Fruit fly (Drosophila melanogaster): ENCODE data around the gene D19A.
A peak's percentile ranks its signal among the peaks of the same experiment; 100 is the strongest.

D19A gene

DNA sequence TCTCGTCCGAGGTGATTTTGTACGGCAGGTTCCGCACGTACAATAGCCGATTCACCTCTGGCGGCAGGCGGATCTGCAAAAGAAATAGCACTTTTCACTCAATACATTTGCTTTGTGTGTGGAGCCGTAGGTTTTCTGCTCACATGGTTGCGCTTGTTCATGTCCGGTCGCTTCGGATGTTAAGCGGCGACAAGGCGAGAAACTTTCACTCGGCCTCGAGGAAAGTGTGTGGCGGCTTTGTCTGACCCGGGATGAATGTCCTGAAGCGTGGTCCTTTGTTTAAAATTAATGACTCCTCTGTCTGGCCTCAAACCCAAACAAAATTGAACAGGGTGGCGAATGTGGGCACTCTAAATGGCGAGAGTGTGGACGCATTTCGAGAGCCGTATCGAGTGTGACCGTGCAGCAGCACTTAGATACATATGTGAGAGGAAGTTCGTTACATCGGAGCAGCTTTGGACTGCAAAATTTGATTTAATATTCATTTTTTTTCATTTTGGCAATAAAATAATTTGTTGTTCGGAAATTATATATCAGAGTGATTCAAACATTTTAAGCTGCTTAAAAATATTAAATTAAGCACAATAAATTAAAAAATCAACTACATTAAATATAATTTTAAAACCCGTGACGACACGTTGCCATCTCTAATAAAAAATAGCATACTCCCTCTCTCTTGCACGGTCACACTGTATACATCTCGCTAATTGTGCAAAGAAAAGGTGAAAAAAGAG is 4.1 kb upstream of the D19A start, which contains the start of the genes Sf3b6 and Tnpo (continued):
- peak; percentile 49 for TF ChIP-seq CrebB (tag; optimal IDR thresholded peaks at IDR 0.05)
- TF ChIP-seq Med (GFP tag): peak; percentile 84
- peak; percentile 63 for TF ChIP-seq Bdp1 (GFP tag; optimal IDR thresholded peaks at IDR 0.05)
- no peak for TF ChIP-seq bowl (GFP tag; IDR thresholded peaks at IDR 0.05)
- TF ChIP-seq Dll (GFP tag; IDR thresholded peaks at IDR 0.05; ENCODE audit: partially characterized antibody): peak; percentile 84
- no peak for TF ChIP-seq CG8388 (GFP tag; optimal IDR thresholded peaks at IDR 0.05)
- TF ChIP-seq ERR (GFP tag; optimal IDR thresholded peaks at IDR 0.05): no peak
- no peak for TF ChIP-seq fd102C (GFP tag; optimal IDR thresholded peaks at IDR 0.05)
- TF ChIP-seq sr (GFP tag; IDR thresholded peaks at IDR 0.05): peak; percentile 8; the same call in 1 of the 3 replicates
- TF ChIP-seq crol (GFP tag; IDR thresholded peaks at IDR 0.05): no peak
- peak; percentile 69; the same call in 2 of the 3 replicates for TF ChIP-seq H15 (GFP tag; IDR thresholded peaks at IDR 0.05)
- no peak for TF ChIP-seq Nf-YB (GFP tag; optimal IDR thresholded peaks at IDR 0.05)
- peak; percentile 54 for TF ChIP-seq CG2202 (tag; optimal IDR thresholded peaks at IDR 0.05)
- TF ChIP-seq CG12104 (GFP tag; optimal IDR thresholded peaks at IDR 0.05): peak; percentile 84
- peak; percentile 66 for TF ChIP-seq CG5245 (GFP tag; optimal IDR thresholded peaks at IDR 0.05)
- TF ChIP-seq Dip3 (GFP tag; optimal IDR thresholded peaks at IDR 0.05): peak; percentile 77
- peak; percentile 89 for TF ChIP-seq CG32532 (GFP tag; IDR thresholded peaks at IDR 0.05)
- TF ChIP-seq CG8290 (GFP tag; optimal IDR thresholded peaks at IDR 0.05): peak; percentile 79
- TF ChIP-seq CG8290 (tag; optimal IDR thresholded peaks at IDR 0.05): peak in 1 of 2 experiments; percentile 66
- peak; percentile 47 for TF ChIP-seq stwl (tag; optimal IDR thresholded peaks at IDR 0.05)
- peak; percentile 68; the same call in 1 of the 2 replicates for TF ChIP-seq Taf1 (GFP tag; IDR thresholded peaks at IDR 0.05)
- TF ChIP-seq CG10654 (GFP tag; optimal IDR thresholded peaks at IDR 0.05): peak; percentile 67
- no peak for TF ChIP-seq TFAM (GFP tag; optimal IDR thresholded peaks at IDR 0.05)
- peak; percentile 93 for TF ChIP-seq CG9932 (GFP tag; IDR thresholded peaks at IDR 0.05)
- no peak for TF ChIP-seq BtbVII (GFP tag; optimal IDR thresholded peaks at IDR 0.05)
- TF ChIP-seq Fer3 (tag; optimal IDR thresholded peaks at IDR 0.05): no peak
- peak; percentile 40; the same call in 1 of the 3 replicates for TF ChIP-seq gce (GFP tag; IDR thresholded peaks at IDR 0.05)
- TF ChIP-seq ems (GFP tag; optimal IDR thresholded peaks at IDR 0.05): peak; percentile 63
- TF ChIP-seq CG32772 (GFP tag; IDR thresholded peaks at IDR 0.05): peak; percentile 86
- no peak for TF ChIP-seq zf30C (GFP tag; optimal IDR thresholded peaks at IDR 0.05)
- peak; percentile 63 for TF ChIP-seq CG16813 (GFP tag; IDR thresholded peaks at IDR 0.05; ENCODE audit: partially characterized antibody)
- 0 out of 2 replicates have a peak, but pooled peaks have one; percentile 44 for TF ChIP-seq cas (GFP tag; IDR thresholded peaks at IDR 0.05)
- TF ChIP-seq tgo (GFP tag; IDR thresholded peaks at IDR 0.05): peak; percentile 86
- TF ChIP-seq CG8359 (GFP tag; optimal IDR thresholded peaks at IDR 0.05; ENCODE audit: borderline replicate concordance): no peak
- TF ChIP-seq CG15696 (tag; optimal IDR thresholded peaks at IDR 0.05): peak; percentile 89
- peak; percentile 59 to 77 for TF ChIP-seq Pdp1 (GFP tag; optimal IDR thresholded peaks at IDR 0.05)
- TF ChIP-seq Mes4 (GFP tag; optimal IDR thresholded peaks at IDR 0.05): peak; percentile 63
- peak; percentile 61 for TF ChIP-seq Drgx (GFP tag; IDR thresholded peaks at IDR 0.05)
- peak; percentile 77 for TF ChIP-seq HLH54F (GFP tag; optimal IDR thresholded peaks at IDR 0.05)
- TF ChIP-seq CG34376 (GFP tag; optimal IDR thresholded peaks at IDR 0.05): peak; percentile 65
- no peak for TF ChIP-seq exex (tag; optimal IDR thresholded peaks at IDR 0.05)
- TF ChIP-seq CG3847 (GFP tag; IDR thresholded peaks at IDR 0.05): peak; percentile 90
- TF ChIP-seq B-H1 (GFP tag; IDR thresholded peaks at IDR 0.05): peak; percentile 63; the same call in 2 of the 3 replicates
- TF ChIP-seq Fer2 (tag; optimal IDR thresholded peaks at IDR 0.05): peak; percentile 69
- no peak for TF ChIP-seq Lim3 (GFP tag; IDR thresholded peaks at IDR 0.05)
- TF ChIP-seq Usf (GFP tag; optimal IDR thresholded peaks at IDR 0.05): peak; percentile 79
- TF ChIP-seq CG10565 (GFP tag; optimal IDR thresholded peaks at IDR 0.05): no peak
- TF ChIP-seq CG1603 (tag; optimal IDR thresholded peaks at IDR 0.05): no peak
- peak; percentile 62 for TF ChIP-seq shn (GFP tag; optimal IDR thresholded peaks at IDR 0.05)
- TF ChIP-seq hth (optimal IDR thresholded peaks at IDR 0.05): no peak
